Worm (Caenorhabditis elegans): Measurements from ENCODE around the gene M01H9.2.

M01H9.2 gene

DNA sequence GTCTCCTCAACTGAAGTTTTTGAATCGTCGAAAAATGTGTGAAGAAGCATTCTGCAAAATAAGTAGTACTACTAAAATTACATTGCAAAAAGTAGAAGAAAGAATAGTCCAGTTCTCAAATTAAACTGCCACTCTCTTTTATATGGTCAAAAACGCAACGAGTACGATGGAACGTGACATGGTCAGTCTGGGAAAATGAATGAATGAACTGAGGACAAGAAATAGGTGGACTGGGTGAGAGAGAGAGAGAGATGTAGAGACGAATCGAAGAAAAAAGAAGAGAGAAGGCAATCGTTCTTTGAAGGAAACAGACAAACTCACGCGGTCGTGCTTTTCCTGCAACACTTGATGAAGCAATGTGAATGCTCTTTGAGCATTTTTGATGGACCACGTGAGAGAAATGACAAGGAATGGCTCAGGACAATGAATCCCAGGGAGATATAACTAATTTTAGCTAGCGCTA lies 14.0 kb upstream of the M01H9.2 start, which contains the start of gene M01H9.3 (continued):
- TF ChIP-seq F49E8.2 (tag; optimal IDR thresholded peaks at IDR 0.05; ENCODE audit: insufficient read depth) (no peak), pbrm-1 (GFP tag; IDR thresholded peaks at IDR 0.05) (no peak), nhr-80 (tag; optimal IDR thresholded peaks at IDR 0.05) (peak; percentile 59), Y53F4B.3 (GFP tag; IDR thresholded peaks at IDR 0.05) (no peak), somi-1 (GFP tag; optimal IDR thresholded peaks at IDR 0.05) (peak; percentile 55), lsy-27 (tag; optimal IDR thresholded peaks at IDR 0.05; ENCODE audit: borderline replicate concordance, insufficient read depth) (no peak), ccch-3 (GFP tag; optimal IDR thresholded peaks at IDR 0.05) (no peak), tlf-1 (GFP tag; optimal IDR thresholded peaks at IDR 0.05) (peak; percentile 4), nhr-120 (GFP tag; IDR thresholded peaks at IDR 0.05) (no peak), madf-6 (GFP tag; IDR thresholded peaks at IDR 0.05) (no peak), K12H6.12 (tag; optimal IDR thresholded peaks at IDR 0.05) (no peak), dox-1 (GFP tag; IDR thresholded peaks at IDR 0.05) (no peak; the same call in 1 of the 2 replicates), ztf-28 (GFP tag; IDR thresholded peaks at IDR 0.05) (no peak), lin-35 (GFP tag; optimal IDR thresholded peaks at IDR 0.05) (no peak), ceh-100 (GFP tag; IDR thresholded peaks at IDR 0.05) (no peak), efl-1 (GFP tag; optimal IDR thresholded peaks at IDR 0.05) (no peak), B0019.2 (GFP tag; conservative IDR thresholded peaks at IDR 0.05) (no peak), aptf-3 (GFP tag; IDR thresholded peaks at IDR 0.05) (no peak), him-1 (tag; optimal IDR thresholded peaks at IDR 0.05) (no peak), hsf-1 (GFP tag; IDR thresholded peaks at IDR 0.05) (no peak), bed-2 (GFP tag; IDR thresholded peaks at IDR 0.05) (no peak), snpc-4 (GFP tag; optimal IDR thresholded peaks at IDR 0.05) (no peak), snpc-4 (tag; optimal IDR thresholded peaks at IDR 0.05) (no peak), ceh-40 (GFP tag; IDR thresholded peaks at IDR 0.05) (no peak), lin-26 (GFP tag; IDR thresholded peaks at IDR 0.05) (0 out of 2 replicates have a peak, but pooled peaks have one; percentile 40), cebp-1 (GFP tag; IDR thresholded peaks at IDR 0.05) (no peak), cebp-1 (tag; optimal IDR thresholded peaks at IDR 0.05) (peak; percentile 72), mxl-1 (tag; optimal IDR thresholded peaks at IDR 0.05) (no peak), tbp1 (GFP tag; optimal IDR thresholded peaks at IDR 0.05) (peak; percentile 15), hlh-12 (tag; optimal IDR thresholded peaks at IDR 0.05) (no peak), ztf-6 (GFP tag; IDR thresholded peaks at IDR 0.05) (no peak), Y95B8A.8 (GFP tag; IDR thresholded peaks at IDR 0.05) (no peak), madf-8 (GFP tag; conservative IDR thresholded peaks at IDR 0.05) (no peak), snpc-3.4 (tag; optimal IDR thresholded peaks at IDR 0.05) (no peak), lir-1 (GFP tag; conservative IDR thresholded peaks at IDR 0.05) (no peak), B0336.3 (GFP tag; IDR thresholded peaks at IDR 0.05) (peak; percentile 15; the same call in 1 of the 2 replicates), B0261.1 (tag; optimal IDR thresholded peaks at IDR 0.05) (no peak), egl-18 (GFP tag; IDR thresholded peaks at IDR 0.05) (no peak), attf-3 (GFP tag; conservative IDR thresholded peaks at IDR 0.05) (no peak), let-607 (tag; optimal IDR thresholded peaks at IDR 0.05) (no peak), Y56A3A.18 (GFP tag; IDR thresholded peaks at IDR 0.05) (no peak), C17E4.6 (GFP tag; IDR thresholded peaks at IDR 0.05) (no peak), F57A8.1 (GFP tag; optimal IDR thresholded peaks at IDR 0.05) (no peak), attf-5 (GFP tag; optimal IDR thresholded peaks at IDR 0.05) (peak; percentile 55), atf-7 (tag; optimal IDR thresholded peaks at IDR 0.05) (no peak), tbx-9 (tag; optimal IDR thresholded peaks at IDR 0.05; ENCODE audit: borderline replicate concordance) (no peak), nhr-179 (tag; optimal IDR thresholded peaks at IDR 0.05) (no peak), die-1 (tag; optimal IDR thresholded peaks at IDR 0.05) (peak; percentile 46), mes-4 (tag; optimal IDR thresholded peaks at IDR 0.05) (no peak)
